Worm (Caenorhabditis elegans): ENCODE results near the gene flp-1.

Gene flp-1

ce11 chrIV:9121545-9121944, 23.0 kb upstream of the flp-1 start:
- TF ChIP-seq F57A8.1 (GFP tag; optimal IDR thresholded peaks at IDR 0.05) (no peak), Y53G8AR.9 (GFP tag; conservative IDR thresholded peaks at IDR 0.05) (no peak), snpc-1.1 (tag; optimal IDR thresholded peaks at IDR 0.05; ENCODE audit: insufficient read depth) (no peak), F22D6.2 (tag; optimal IDR thresholded peaks at IDR 0.05) (no peak), attf-5 (GFP tag; optimal IDR thresholded peaks at IDR 0.05) (peak; percentile 8), hrde-1 (tag; optimal IDR thresholded peaks at IDR 0.05; ENCODE audit: borderline replicate concordance) (no peak), lag-1 (GFP tag; IDR thresholded peaks at IDR 0.05) (no peak), cebp-1 (GFP tag; IDR thresholded peaks at IDR 0.05) (no peak), cebp-1 (tag; optimal IDR thresholded peaks at IDR 0.05) (no peak), ama-1 (optimal IDR thresholded peaks at IDR 0.05) (no peak), ama-1 (GFP tag; optimal IDR thresholded peaks at IDR 0.05) (no peak), tlf-1 (GFP tag; optimal IDR thresholded peaks at IDR 0.05) (no peak), lin-40 (tag; optimal IDR thresholded peaks at IDR 0.05) (peak; percentile 16), lsl-1 (GFP tag; optimal IDR thresholded peaks at IDR 0.05) (no peak), madf-10 (tag; optimal IDR thresholded peaks at IDR 0.05) (no peak), ceh-91 (GFP tag; IDR thresholded peaks at IDR 0.05) (no peak), mcd-1 (GFP tag; IDR thresholded peaks at IDR 0.05) (0 out of 2 replicates have a peak, but pooled peaks have one; percentile 20), hsf-1 (GFP tag; IDR thresholded peaks at IDR 0.05) (no peak), ztf-26 (tag; optimal IDR thresholded peaks at IDR 0.05) (no peak), him-1 (tag; optimal IDR thresholded peaks at IDR 0.05) (no peak), hmg-1.2 (GFP tag; IDR thresholded peaks at IDR 0.05) (peak; percentile 50; the same call in 1 of the 2 replicates), dpl-1 (GFP tag; optimal IDR thresholded peaks at IDR 0.05) (no peak), tbx-9 (tag; optimal IDR thresholded peaks at IDR 0.05; ENCODE audit: borderline replicate concordance) (no peak), dox-1 (GFP tag; IDR thresholded peaks at IDR 0.05) (no peak)

ce11 chrIV:9130605-9131004, 13.9 kb upstream of the flp-1 start:
- no peak for TF ChIP-seq dpl-1 (GFP tag; optimal IDR thresholded peaks at IDR 0.05)
- TF ChIP-seq repo-1 (tag; optimal IDR thresholded peaks at IDR 0.05) = no peak
- TF ChIP-seq lsl-1 (GFP tag; optimal IDR thresholded peaks at IDR 0.05) = peak; percentile 4
- no peak for TF ChIP-seq nfya-1 (tag; optimal IDR thresholded peaks at IDR 0.05; ENCODE audit: borderline replicate concordance, insufficient read depth)
- no peak for TF ChIP-seq F23B12.7 (tag; optimal IDR thresholded peaks at IDR 0.05; ENCODE audit: insufficient read depth)
- no peak; the same call in 1 of the 2 replicates for TF ChIP-seq B0336.3 (GFP tag; IDR thresholded peaks at IDR 0.05)
- TF ChIP-seq somi-1 (GFP tag; optimal IDR thresholded peaks at IDR 0.05) = no peak
- TF ChIP-seq snpc-4 (GFP tag; optimal IDR thresholded peaks at IDR 0.05) = peak; percentile 79
- TF ChIP-seq snpc-4 (tag; optimal IDR thresholded peaks at IDR 0.05) = peak; percentile 83 to 97 (median 92)
- TF ChIP-seq akir-1 (GFP tag; optimal IDR thresholded peaks at IDR 0.05) = no peak
- peak; percentile 88 for TF ChIP-seq snpc-1.1 (tag; optimal IDR thresholded peaks at IDR 0.05; ENCODE audit: insufficient read depth)
- no peak for TF ChIP-seq F55B11.4 (tag; optimal IDR thresholded peaks at IDR 0.05; ENCODE audit: borderline replicate concordance, insufficient read depth)
- TF ChIP-seq dox-1 (GFP tag; IDR thresholded peaks at IDR 0.05) = no peak
- TF ChIP-seq nhr-120 (GFP tag; IDR thresholded peaks at IDR 0.05) = no peak
- peak; percentile 72 for TF ChIP-seq tbp1 (GFP tag; optimal IDR thresholded peaks at IDR 0.05)
- peak; percentile 50; the same call in 1 of the 2 replicates for TF ChIP-seq D2030.7 (GFP tag; IDR thresholded peaks at IDR 0.05)
- no peak for TF ChIP-seq ceh-91 (GFP tag; IDR thresholded peaks at IDR 0.05)
- TF ChIP-seq aptf-3 (GFP tag; IDR thresholded peaks at IDR 0.05) = no peak
- no peak for TF ChIP-seq chd-7 (tag; optimal IDR thresholded peaks at IDR 0.05)
- no peak for TF ChIP-seq ceh-40 (GFP tag; IDR thresholded peaks at IDR 0.05)
- TF ChIP-seq ztf-6 (GFP tag; IDR thresholded peaks at IDR 0.05) = no peak
- no peak for TF ChIP-seq fkh-3 (tag; optimal IDR thresholded peaks at IDR 0.05)
- no peak for TF ChIP-seq ceh-100 (GFP tag; IDR thresholded peaks at IDR 0.05)
- TF ChIP-seq ceh-27 (GFP tag; optimal IDR thresholded peaks at IDR 0.05) = no peak
- TF ChIP-seq unc-130 (GFP tag; optimal IDR thresholded peaks at IDR 0.05) = no peak
- no peak for TF ChIP-seq hlh-26 (GFP tag; conservative IDR thresholded peaks at IDR 0.05)
- TF ChIP-seq efl-1 (GFP tag; optimal IDR thresholded peaks at IDR 0.05) = no peak
- TF ChIP-seq him-1 (tag; optimal IDR thresholded peaks at IDR 0.05) = peak; percentile 1
- TF ChIP-seq K11D2.4 (GFP tag; IDR thresholded peaks at IDR 0.05) = no peak
- no peak for TF ChIP-seq T26A5.8 (tag; optimal IDR thresholded peaks at IDR 0.05)
